Fruit fly (Drosophila melanogaster) whole organism, embryonic: ENCODE results near the gene CG13720.

Experiments
- Antp ChIP-seq: fragments of 200-800 bp; sonication (Bioruptor generic); optimal IDR thresholded peaks from 3 replicates; lab custom pipeline; 2016; ENCODE audit warnings: missing biosample characterization, missing genetic modification characterization
- CG10654 ChIP-seq: fragments of 200-800 bp; sonication (Bioruptor generic); optimal IDR thresholded peaks from 2 replicates; lab custom pipeline; 2016; ENCODE audit warnings: missing biosample characterization, missing genetic modification characterization
- CG10979 ChIP-seq: fragments of 200-800 bp; sonication (Bioruptor generic); optimal IDR thresholded peaks from 2 replicates; lab custom pipeline; 2018; ENCODE audit warnings: missing biosample characterization, mild to moderate bottlenecking, missing genetic modification characterization, moderate library complexity
- CG11696 ChIP-seq: fragments of 200-800 bp; sonication (Bioruptor generic); IDR thresholded peaks from 2 replicates; pipeline ENCODE4 v1.3.6; 2022; ENCODE audit warnings: missing biosample characterization, missing genetic modification characterization
- CG11723 ChIP-seq: fragments of 200-800 bp; sonication (Bioruptor generic); optimal IDR thresholded peaks from 2 replicates; lab custom pipeline; 2017; ENCODE audit warnings: missing biosample characterization, mild to moderate bottlenecking, missing genetic modification characterization
- CG12744 ChIP-seq: fragments of 200-800 bp; sonication (Bioruptor generic); optimal IDR thresholded peaks from 2 replicates; lab custom pipeline; 2016; ENCODE audit warnings: missing biosample characterization, missing genetic modification characterization
- CG13123 ChIP-seq: fragments of 200-800 bp; sonication (Bioruptor generic); optimal IDR thresholded peaks from 2 replicates; lab custom pipeline; 2016; ENCODE audit warnings: missing biosample characterization, missing genetic modification characterization
- CG1602 ChIP-seq: fragments of 200-800 bp; sonication (Bioruptor generic); optimal IDR thresholded peaks from 3 replicates; lab custom pipeline; 2016; ENCODE audit warnings: missing biosample characterization, missing genetic modification characterization
- CG17361 ChIP-seq: fragments of 200-800 bp; sonication (Bioruptor generic); IDR thresholded peaks from 3 replicates; pipeline ENCODE4 v1.3.6; 2022; ENCODE audit warnings: missing biosample characterization, missing genetic modification characterization
- CG17385 ChIP-seq: fragments of 200-800 bp; sonication (Bioruptor generic); optimal IDR thresholded peaks from 3 replicates; lab custom pipeline; 2018; ENCODE audit warnings: missing biosample characterization, mild to moderate bottlenecking, missing genetic modification characterization
- CG17612 ChIP-seq: fragments of 200-800 bp; sonication (Bioruptor generic); IDR thresholded peaks from 2 replicates; pipeline ENCODE4 v1.3.6; 2022; ENCODE audit warnings: missing biosample characterization, missing genetic modification characterization
- CG3407 ChIP-seq: fragments of 200-800 bp; sonication (Bioruptor generic); optimal IDR thresholded peaks from 2 replicates; lab custom pipeline; 2018; ENCODE audit warnings: missing biosample characterization, mild to moderate bottlenecking, missing genetic modification characterization
- CG4328 ChIP-seq: fragments of 200-800 bp; sonication (Bioruptor generic); optimal IDR thresholded peaks from 3 replicates; lab custom pipeline; 2017; ENCODE audit warnings: missing biosample characterization, missing genetic modification reagents, missing genetic modification characterization
- CG4820 ChIP-seq: fragments of 200-800 bp; sonication (Bioruptor generic); optimal IDR thresholded peaks from 3 replicates; lab custom pipeline; 2016; ENCODE audit warnings: missing biosample characterization, missing genetic modification characterization
- CG7963 ChIP-seq: fragments of 200-800 bp; sonication (Bioruptor generic); IDR thresholded peaks from 3 replicates; pipeline ENCODE4 v1.3.6; 2022; ENCODE audit warnings: missing biosample characterization, missing genetic modification characterization; ENCODE audit not compliant: partially characterized antibody
- CG8290 ChIP-seq, 3 experiments: fragments of 200-800 bp; sonication (Bioruptor generic); optimal IDR thresholded peaks; 2 replicates each; lab custom pipeline; 2016 to 2019; ENCODE audit warnings: missing biosample characterization in 3 of 3, missing genetic modification characterization in 3 of 3, mild to moderate bottlenecking in 2 of 3, moderate library complexity in 1 of 3
- CG9797 ChIP-seq: fragments of 200-800 bp; sonication (Bioruptor generic); optimal IDR thresholded peaks from 3 replicates; lab custom pipeline; 2018; ENCODE audit warnings: missing biosample characterization, mild to moderate bottlenecking, missing genetic modification characterization
- CG9817 ChIP-seq: fragments of 200-800 bp; sonication (Bioruptor generic); optimal IDR thresholded peaks from 2 replicates; lab custom pipeline; 2018; ENCODE audit warnings: missing biosample characterization, mild to moderate bottlenecking, missing genetic modification characterization, moderate library complexity
- Dbx ChIP-seq: fragments of 200-800 bp; sonication (Bioruptor generic); IDR thresholded peaks from 3 replicates; pipeline ENCODE4 v1.3.6; 2022; ENCODE audit warnings: missing biosample characterization, missing genetic modification characterization
- Drgx ChIP-seq: fragments of 200-800 bp; sonication (Bioruptor generic); IDR thresholded peaks from 2 replicates; pipeline ENCODE4 v1.3.6; 2022; ENCODE audit warnings: missing biosample characterization, missing genetic modification characterization
- Ets65A ChIP-seq: fragments of 200-800 bp; sonication (Bioruptor generic); peaks from one replicate; lab custom pipeline; 2016; ENCODE audit warnings: missing biosample characterization, missing genetic modification characterization
- GATAe ChIP-seq: fragments of 200-800 bp; sonication (Bioruptor generic); conservative IDR thresholded peaks from 2 replicates; pipeline ENCODE4 v1.3.6; 2022; ENCODE audit warnings: missing biosample characterization, missing genetic modification characterization
- HmgZ ChIP-seq: fragments of 200-800 bp; sonication (Bioruptor generic); optimal IDR thresholded peaks from 2 replicates; lab custom pipeline; 2018; ENCODE audit warnings: missing biosample characterization, mild to moderate bottlenecking, missing genetic modification characterization
- Lim3 ChIP-seq: fragments of 200-800 bp; sonication (Bioruptor generic); IDR thresholded peaks from 2 replicates; pipeline ENCODE4 v1.3.6; 2022; ENCODE audit warnings: missing biosample characterization, missing genetic modification characterization
- MTF-1 ChIP-seq: fragments of 200-800 bp; sonication (Bioruptor generic); optimal IDR thresholded peaks from 2 replicates; lab custom pipeline; 2018; ENCODE audit warnings: missing biosample characterization, mild to moderate bottlenecking, missing genetic modification characterization, borderline replicate concordance
- Oaz ChIP-seq: fragments of 200-800 bp; sonication (Bioruptor generic); IDR thresholded peaks from 2 replicates; pipeline ENCODE4 v1.3.6; 2022; ENCODE audit warnings: missing biosample characterization, missing genetic modification characterization
- ap ChIP-seq: fragments of 200-800 bp; sonication (Bioruptor generic); IDR thresholded peaks from 2 replicates; pipeline ENCODE4 v1.3.6; 2022; ENCODE audit warnings: missing biosample characterization, missing genetic modification characterization
- ara ChIP-seq: fragments of 200-800 bp; sonication (Bioruptor generic); IDR thresholded peaks from 2 replicates; pipeline ENCODE4 v1.3.6; 2022; ENCODE audit warnings: missing biosample characterization, missing genetic modification characterization
- bbx ChIP-seq: fragments of 200-800 bp; sonication (Bioruptor generic); IDR thresholded peaks from 2 replicates; pipeline ENCODE4 v1.3.6; 2022; ENCODE audit warnings: missing biosample characterization, missing genetic modification characterization; ENCODE audit not compliant: partially characterized antibody
- bowl ChIP-seq: fragments of 200-800 bp; sonication (Bioruptor generic); IDR thresholded peaks from 2 replicates; pipeline ENCODE4 v1.3.6; 2022; ENCODE audit warnings: missing biosample characterization, missing genetic modification characterization
- caup ChIP-seq: fragments of 200-800 bp; sonication (Bioruptor generic); optimal IDR thresholded peaks from 3 replicates; lab custom pipeline; 2017; ENCODE audit warnings: missing biosample characterization, mild to moderate bottlenecking, missing genetic modification characterization, moderate library complexity; ENCODE audit not compliant: severe bottlenecking
- danr ChIP-seq: fragments of 200-800 bp; sonication (Bioruptor generic); IDR thresholded peaks from 2 replicates; pipeline ENCODE4 v1.3.6; 2022; ENCODE audit warnings: missing biosample characterization, missing genetic modification characterization
- dmrt99B ChIP-seq: fragments of 200-800 bp; sonication (Bioruptor generic); optimal IDR thresholded peaks from 2 replicates; lab custom pipeline; 2018; ENCODE audit warnings: missing biosample characterization, mild to moderate bottlenecking, missing genetic modification characterization, moderate library complexity
- en ChIP-seq: fragments of 200-800 bp; sonication (Bioruptor generic); optimal IDR thresholded peaks from 2 replicates; lab custom pipeline; 2016; ENCODE audit warnings: missing biosample characterization, missing genetic modification characterization
- gem ChIP-seq: fragments of 200-800 bp; sonication (Bioruptor generic); optimal IDR thresholded peaks from 2 replicates; lab custom pipeline; 2019; ENCODE audit warnings: missing biosample characterization, mild to moderate bottlenecking, missing genetic modification characterization, moderate library complexity
- gfzf ChIP-seq: fragments of 200-800 bp; sonication (Bioruptor generic); optimal IDR thresholded peaks from 2 replicates; lab custom pipeline; 2016; ENCODE audit warnings: missing biosample characterization, mild to moderate bottlenecking, missing genetic modification characterization, moderate library complexity
- ham ChIP-seq: fragments of 200-800 bp; sonication (Bioruptor generic); IDR thresholded peaks from 2 replicates; pipeline ENCODE4 v1.3.6; 2022; ENCODE audit warnings: missing biosample characterization, missing genetic modification characterization
- hkb ChIP-seq, 2 experiments: fragments of 200-800 bp in 1 of 2; fragments of >200 bp in 1 of 2; sonication (Bioruptor generic) in 1 of 2; IDR thresholded peaks in 1 of 2; optimal IDR thresholded peaks in 1 of 2; 2 replicates each; pipeline versions ENCODE4 v1.3.6 to Lab custom; 2017 to 2022; ENCODE audit warnings: missing biosample characterization in 1 of 2, missing genetic modification characterization in 1 of 2
- kay ChIP-seq: fragments of 200-800 bp; sonication (Bioruptor generic); optimal IDR thresholded peaks from 2 replicates; lab custom pipeline; 2016; ENCODE audit warnings: missing biosample characterization, missing genetic modification characterization
- klu ChIP-seq: fragments of 200-800 bp; sonication (Bioruptor generic); IDR thresholded peaks from 2 replicates; pipeline ENCODE4 v1.3.6; 2022; ENCODE audit warnings: missing biosample characterization, missing genetic modification characterization
- mirr ChIP-seq: fragments of 200-800 bp; sonication (Bioruptor generic); optimal IDR thresholded peaks from 3 replicates; lab custom pipeline; 2018; ENCODE audit warnings: missing biosample characterization, mild to moderate bottlenecking, missing genetic modification characterization
- pan ChIP-seq, 4 experiments: fragments of >200 bp in 3 of 4; fragments of 200-800 bp in 1 of 4; sonication (Bioruptor generic) in 1 of 4; optimal IDR thresholded peaks in 3 of 4; IDR thresholded peaks in 1 of 4; 2 replicates each; pipeline versions ENCODE4 v1.3.6 to Lab custom; 2017 to 2022; ENCODE audit warnings: missing biosample characterization in 2 of 4, missing genetic modification characterization in 2 of 4, mixed read lengths in 1 of 4
- peb ChIP-seq: fragments of 200-800 bp; sonication (Bioruptor generic); IDR thresholded peaks from 2 replicates; pipeline ENCODE4 v1.3.6; 2022; ENCODE audit warnings: missing biosample characterization, missing genetic modification characterization
- phol ChIP-seq: fragments of 200-800 bp; sonication (Bioruptor generic); optimal IDR thresholded peaks from 3 replicates; lab custom pipeline; 2018; ENCODE audit warnings: missing biosample characterization, mild to moderate bottlenecking, missing genetic modification characterization, moderate library complexity
- pum ChIP-seq: fragments of 200-800 bp; sonication (Bioruptor generic); optimal IDR thresholded peaks from 2 replicates; lab custom pipeline; 2016; ENCODE audit warnings: missing biosample characterization, missing genetic modification characterization
- sens ChIP-seq: fragments of 200-800 bp; sonication (Bioruptor generic); peaks from one replicate; lab custom pipeline; 2016; ENCODE audit warnings: missing biosample characterization, missing genetic modification characterization
- tap ChIP-seq: fragments of 200-800 bp; optimal IDR thresholded peaks from 3 replicates; lab custom pipeline; 2019; ENCODE audit warnings: missing biosample characterization, mild to moderate bottlenecking, missing genetic modification characterization, moderate library complexity
- tgo ChIP-seq: fragments of 200-800 bp; sonication (Bioruptor generic); IDR thresholded peaks from 3 replicates; pipeline ENCODE4 v1.3.6; 2022; ENCODE audit warnings: missing biosample characterization, missing genetic modification characterization
- tll ChIP-seq, 2 experiments: fragments of 200-800 bp in 1 of 2; fragments of >200 bp in 1 of 2; sonication (Bioruptor generic) in 1 of 2; optimal IDR thresholded peaks; 2 replicates each; lab custom pipeline; 2017 to 2019; ENCODE audit warnings: missing biosample characterization in 2 of 2, missing genetic modification characterization in 2 of 2, mild to moderate bottlenecking in 1 of 2, moderate library complexity in 1 of 2
- usp ChIP-seq: fragments of >200 bp; optimal IDR thresholded peaks from 2 replicates; lab custom pipeline; 2017; ENCODE audit warnings: missing biosample characterization, missing genetic modification characterization
- zf30C ChIP-seq: fragments of 200-800 bp; sonication (Bioruptor generic); optimal IDR thresholded peaks from 3 replicates; lab custom pipeline; 2018; ENCODE audit warnings: missing biosample characterization, mild to moderate bottlenecking, missing genetic modification characterization

Gene CG13720

DNA sequence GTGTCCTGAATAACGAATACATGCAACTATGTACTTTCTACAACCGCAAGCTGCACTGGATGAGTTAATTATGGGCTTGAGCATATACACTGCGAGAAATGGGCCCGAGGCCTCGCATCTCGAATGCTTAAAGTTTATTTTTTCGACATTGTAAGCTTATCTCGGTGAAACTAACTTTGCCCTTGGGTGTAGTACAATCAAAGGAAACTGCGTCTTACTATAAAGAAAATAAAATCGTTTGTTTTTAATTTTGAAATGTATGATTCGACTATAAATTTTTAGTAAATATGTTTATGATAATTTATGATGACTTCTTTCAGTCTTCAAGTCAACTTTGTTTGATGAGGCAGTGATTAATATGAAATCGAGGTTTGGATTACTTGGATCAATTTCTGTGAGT, 45.4 kb upstream of the CG13720 start:
- TF ChIP-seq HmgZ (tag; lab: Kevin White, UChicago), result no peak
- no peak for TF ChIP-seq bowl (GFP tag; lab: Robert Waterston, UW)
- TF ChIP-seq tll (GFP tag; optimal IDR thresholded peaks at IDR 0.05; lab: Kevin White, UChicago), result no peak
- TF ChIP-seq tgo (GFP tag; lab: Robert Waterston, UW), result no peak
- no peak for TF ChIP-seq danr
- TF ChIP-seq dmrt99B (tag; lab: Kevin White, UChicago), result no peak
- TF ChIP-seq CG12744 (GFP tag; lab: Kevin White, UChicago), result no peak
- TF ChIP-seq CG9817, result no peak
- peak; percentile 74 for TF ChIP-seq sens (GFP tag; lab: Kevin White, UChicago)
- TF ChIP-seq gem, result peak; percentile 20
- TF ChIP-seq Drgx (GFP tag; lab: Robert Waterston, UW), result peak; percentile 17; the same call in 1 of the 2 replicates
- TF ChIP-seq gfzf (GFP tag; lab: Kevin White, UChicago), result no peak
- no peak for TF ChIP-seq CG10654
- TF ChIP-seq Antp, result no peak
- no peak for TF ChIP-seq en
- TF ChIP-seq Dbx (GFP tag; lab: Robert Waterston, UW), result no peak
- no peak for TF ChIP-seq klu (GFP tag; lab: Robert Waterston, UW)
- TF ChIP-seq CG1602 (GFP tag; lab: Kevin White, UChicago), result no peak
- TF ChIP-seq CG17612 (GFP tag; lab: Robert Waterston, UW), result no peak
- TF ChIP-seq CG4820 (GFP tag; lab: Kevin White, UChicago), result no peak
- no peak for TF ChIP-seq GATAe (GFP tag; lab: Robert Waterston, UW)
- TF ChIP-seq hkb (optimal IDR thresholded peaks at IDR 0.05; lab: Kevin White, UChicago), result no peak
- TF ChIP-seq hkb (GFP tag; IDR thresholded peaks at IDR 0.05; lab: Robert Waterston, UW), result no peak
- TF ChIP-seq kay (GFP tag; lab: Kevin White, UChicago), result no peak
- no peak for TF ChIP-seq CG11696 (GFP tag; lab: Robert Waterston, UW)
- no peak for TF ChIP-seq MTF-1 (GFP tag; lab: Kevin White, UChicago)
- TF ChIP-seq CG17385 (GFP tag; lab: Kevin White, UChicago), result no peak
- TF ChIP-seq CG13123, result no peak
- TF ChIP-seq Oaz (GFP tag; lab: Robert Waterston, UW), result no peak
- no peak for TF ChIP-seq CG7963 (GFP tag; lab: Robert Waterston, UW)
- 0 out of 3 replicates have a peak, but pooled peaks have one; percentile 21 for TF ChIP-seq CG17361 (GFP tag; lab: Robert Waterston, UW)
- TF ChIP-seq zf30C, result peak; percentile 27
- no peak for TF ChIP-seq peb (GFP tag; lab: Robert Waterston, UW)
- no peak for TF ChIP-seq Lim3 (GFP tag; lab: Robert Waterston, UW)
- no peak for TF ChIP-seq caup
- no peak for TF ChIP-seq CG9797 (GFP tag; lab: Kevin White, UChicago)
- no peak for TF ChIP-seq pum (GFP tag; lab: Kevin White, UChicago)
- no peak for TF ChIP-seq ham (GFP tag; lab: Robert Waterston, UW)
- TF ChIP-seq tap (tag; lab: Kevin White, UChicago), result no peak
- TF ChIP-seq CG8290 (GFP tag; optimal IDR thresholded peaks at IDR 0.05; lab: Kevin White, UChicago), result no peak
- TF ChIP-seq CG8290 (tag; optimal IDR thresholded peaks at IDR 0.05; lab: Kevin White, UChicago), result no peak
- TF ChIP-seq pan (optimal IDR thresholded peaks at IDR 0.05; lab: Kevin White, UChicago), result no peak
- TF ChIP-seq pan (GFP tag; optimal IDR thresholded peaks at IDR 0.05 in 1 of 2, IDR thresholded peaks at IDR 0.05 in 1 of 2), result no peak
- no peak for TF ChIP-seq bbx
- peak; percentile 27 for TF ChIP-seq phol (tag; lab: Kevin White, UChicago)
- no peak for TF ChIP-seq CG11723 (GFP tag; lab: Kevin White, UChicago)
- no peak for TF ChIP-seq CG3407 (GFP tag; lab: Kevin White, UChicago)
- TF ChIP-seq Ets65A (GFP tag; lab: Kevin White, UChicago), result peak; percentile 22
- TF ChIP-seq ap (GFP tag; lab: Robert Waterston, UW), result no peak
- TF ChIP-seq usp (GFP tag; lab: Kevin White, UChicago), result no peak
- peak; percentile 7 for TF ChIP-seq CG10979 (tag; lab: Kevin White, UChicago)
- no peak for TF ChIP-seq ara
- TF ChIP-seq CG4328 (GFP tag; lab: Kevin White, UChicago), result no peak
- TF ChIP-seq mirr (GFP tag; lab: Kevin White, UChicago), result no peak
